Worm (Caenorhabditis elegans) whole organism, L1 larva: Measurements from ENCODE around the gene mrpl-4.

Source experiments
- Y116A8C.19 ChIP-seq: sonication (generic microtip); optimal IDR thresholded peaks from 2 replicates; lab custom pipeline; 2016; ENCODE audit warnings: missing compliant biosample characterization, missing genetic modification characterization, borderline replicate concordance
- aha-1 ChIP-seq: fragments of 150-350 bp; optimal IDR thresholded peaks from 2 replicates; lab custom pipeline; 2014; ENCODE audit warnings: missing biosample characterization, missing genetic modification characterization
- aly-2 ChIP-seq: fragments of 150-350 bp; optimal IDR thresholded peaks from 2 replicates; lab custom pipeline; 2014; ENCODE audit warnings: missing biosample characterization, missing genetic modification characterization
- ceh-82 ChIP-seq, 3 experiments: fragments of 150-350 bp in 1 of 3; sonication (generic microtip) in 2 of 3; optimal IDR thresholded peaks; 2 replicates each; lab custom pipeline; 2014 to 2017; ENCODE audit warnings: missing biosample characterization in 3 of 3, missing genetic modification characterization in 3 of 3
- ceh-88 ChIP-seq: fragments of 200-800 bp; sonication (Bioruptor generic); IDR thresholded peaks from 2 replicates; pipeline ENCODE4 v1.3.6; 2022; ENCODE audit warnings: missing genetic modification characterization, missing compliant biosample characterization
- ces-1 ChIP-seq: fragments of 150-350 bp; optimal IDR thresholded peaks from 2 replicates; lab custom pipeline; 2014; ENCODE audit warnings: missing biosample characterization, missing genetic modification reagents, missing genetic modification characterization
- dpl-1 ChIP-seq, 3 experiments: fragments of 150-350 bp in 2 of 3; sonication (generic microtip) in 1 of 3; optimal IDR thresholded peaks; 2 replicates each; lab custom pipeline; 2014 to 2017; ENCODE audit warnings: missing biosample characterization in 3 of 3, missing genetic modification characterization in 3 of 3, missing genetic modification reagents in 3 of 3
- egl-13 ChIP-seq: sonication (generic microtip); optimal IDR thresholded peaks from 2 replicates; lab custom pipeline; 2016; ENCODE audit warnings: missing genotype, missing genetic modification reagents, missing genetic modification characterization, missing compliant biosample characterization
- egl-27 ChIP-seq, 2 experiments: fragments of 150-350 bp in 1 of 2; sonication (generic microtip); optimal IDR thresholded peaks; 3 replicates each; lab custom pipeline; 2017 to 2018; ENCODE audit warnings: missing biosample characterization in 2 of 2, missing genetic modification characterization in 2 of 2, missing genetic modification reagents in 2 of 2
- elt-2 ChIP-seq: sonication (generic microtip); optimal IDR thresholded peaks from 2 replicates; lab custom pipeline; 2016; ENCODE audit warnings: missing genetic modification characterization, mild to moderate bottlenecking, inconsistent platforms, missing compliant biosample characterization, missing genetic modification reagents
- fkh-10 ChIP-seq: sonication (generic microtip); optimal IDR thresholded peaks from 2 replicates; lab custom pipeline; 2017; ENCODE audit warnings: missing biosample characterization, missing genetic modification reagents, missing genetic modification characterization
- fkh-8 ChIP-seq: sonication (generic microtip); optimal IDR thresholded peaks from 2 replicates; lab custom pipeline; 2016; ENCODE audit warnings: mild to moderate bottlenecking, missing genetic modification characterization, missing compliant biosample characterization
- fos-1 ChIP-seq: fragments of 150-350 bp; optimal IDR thresholded peaks from 2 replicates; lab custom pipeline; 2014; ENCODE audit warnings: missing biosample characterization, missing genetic modification characterization
- hlh-17 ChIP-seq: fragments of 200-800 bp; sonication (Bioruptor generic); optimal IDR thresholded peaks from 2 replicates; lab custom pipeline; 2018; ENCODE audit warnings: missing genetic modification characterization, mild to moderate bottlenecking, missing compliant biosample characterization, moderate library complexity, borderline replicate concordance
- hlh-4 ChIP-seq: sonication (generic microtip); optimal IDR thresholded peaks from 2 replicates; lab custom pipeline; 2016; ENCODE audit warnings: mild to moderate bottlenecking, missing genetic modification characterization, missing compliant biosample characterization
- hpl-2 ChIP-seq: fragments of 150-350 bp; optimal IDR thresholded peaks from 2 replicates; lab custom pipeline; 2014; ENCODE audit warnings: missing biosample characterization, missing genetic modification reagents, missing genetic modification characterization
- irx-1 ChIP-seq: sonication (generic microtip); optimal IDR thresholded peaks from 2 replicates; lab custom pipeline; 2016; ENCODE audit warnings: missing genetic modification characterization, missing compliant biosample characterization
- jun-1 ChIP-seq: fragments of 150-350 bp; optimal IDR thresholded peaks from 2 replicates; lab custom pipeline; 2014; ENCODE audit warnings: missing biosample characterization, missing genetic modification reagents, missing genetic modification characterization
- lin-13 ChIP-seq: fragments of 150-350 bp; optimal IDR thresholded peaks from 2 replicates; lab custom pipeline; 2014; ENCODE audit warnings: missing biosample characterization, missing genetic modification reagents, missing genetic modification characterization
- lin-15B ChIP-seq: fragments of 150-350 bp; sonication (generic microtip); optimal IDR thresholded peaks from 3 replicates; lab custom pipeline; 2014; ENCODE audit warnings: missing biosample characterization, missing genetic modification characterization
- lin-35 ChIP-seq, 2 experiments: fragments of 150-350 bp; optimal IDR thresholded peaks; 2 replicates each; lab custom pipeline; 2014; ENCODE audit warnings: missing biosample characterization in 2 of 2, missing genetic modification characterization in 2 of 2, missing genetic modification reagents in 2 of 2
- lin-39 ChIP-seq: fragments of 150-350 bp; optimal IDR thresholded peaks from 2 replicates; lab custom pipeline; 2014; ENCODE audit warnings: missing biosample characterization, missing genetic modification reagents, missing genetic modification characterization
- lsy-2 ChIP-seq, 2 experiments: fragments of 150-350 bp; optimal IDR thresholded peaks; 2 replicates each; lab custom pipeline; 2014; ENCODE audit warnings: missing biosample characterization in 2 of 2, missing genetic modification characterization in 2 of 2
- mdl-1 ChIP-seq, 2 experiments: fragments of 150-350 bp; optimal IDR thresholded peaks; 2 replicates each; lab custom pipeline; 2014 to 2017; ENCODE audit warnings: missing biosample characterization in 2 of 2, missing genetic modification characterization in 2 of 2, inconsistent platforms in 1 of 2
- mef-2 ChIP-seq: fragments of 150-350 bp; optimal IDR thresholded peaks from 2 replicates; lab custom pipeline; 2014; ENCODE audit warnings: missing biosample characterization, missing genetic modification characterization
- nhr-19 ChIP-seq: fragments of 200-800 bp; sonication (Bioruptor generic); conservative IDR thresholded peaks from 2 replicates; pipeline ENCODE4 v1.3.6; 2022; ENCODE audit warnings: missing genetic modification characterization, missing compliant biosample characterization
- nhr-28 ChIP-seq: fragments of 150-350 bp; optimal IDR thresholded peaks from 2 replicates; lab custom pipeline; 2014; ENCODE audit warnings: missing biosample characterization, missing genetic modification characterization
- nhr-77 ChIP-seq: fragments of 150-350 bp; optimal IDR thresholded peaks from 2 replicates; lab custom pipeline; 2014; ENCODE audit warnings: missing biosample characterization, missing genetic modification characterization
- nhr-85 ChIP-seq: sonication (generic microtip); peaks from one replicate; lab custom pipeline; 2016; ENCODE audit warnings: missing genetic modification characterization, inconsistent platforms, missing compliant biosample characterization
- nhr-90 ChIP-seq: sonication (generic microtip); optimal IDR thresholded peaks from 2 replicates; lab custom pipeline; 2016; ENCODE audit warnings: mild to moderate bottlenecking, missing genetic modification characterization, missing compliant biosample characterization; ENCODE audit not compliant: poor library complexity
- pag-3 ChIP-seq: sonication (generic microtip); optimal IDR thresholded peaks from 2 replicates; lab custom pipeline; 2017; ENCODE audit warnings: missing genetic modification characterization, mild to moderate bottlenecking, missing compliant biosample characterization, antibody characterized with exemption, borderline replicate concordance; ENCODE audit not compliant: insufficient read depth
- rnt-1 ChIP-seq: sonication (generic microtip); optimal IDR thresholded peaks from 2 replicates; lab custom pipeline; 2016; ENCODE audit warnings: mild to moderate bottlenecking, missing genetic modification characterization, moderate library complexity, missing compliant biosample characterization
- sptf-1 ChIP-seq: fragments of 150-350 bp; optimal IDR thresholded peaks from 2 replicates; lab custom pipeline; 2014; ENCODE audit warnings: missing biosample characterization, missing genetic modification characterization
- swsn-7 ChIP-seq: sonication (generic microtip); optimal IDR thresholded peaks from 2 replicates; lab custom pipeline; 2016; ENCODE audit warnings: missing genetic modification characterization, missing compliant biosample characterization
- tbx-2 ChIP-seq: sonication (generic microtip); optimal IDR thresholded peaks from 2 replicates; lab custom pipeline; 2016; ENCODE audit warnings: missing genetic modification characterization, missing compliant biosample characterization
- tlp-1 ChIP-seq: fragments of 150-350 bp; optimal IDR thresholded peaks from 2 replicates; lab custom pipeline; 2014; ENCODE audit warnings: missing biosample characterization, missing genetic modification characterization
- unc-130 ChIP-seq: fragments of 150-350 bp; optimal IDR thresholded peaks from 2 replicates; lab custom pipeline; 2017; ENCODE audit warnings: missing biosample characterization, missing genetic modification characterization, inconsistent platforms
- unc-62 ChIP-seq: fragments of 150-350 bp; optimal IDR thresholded peaks from 2 replicates; lab custom pipeline; 2014; ENCODE audit warnings: missing biosample characterization, missing genetic modification reagents, missing genetic modification characterization
- unc-86 ChIP-seq: sonication (generic microtip); optimal IDR thresholded peaks from 2 replicates; lab custom pipeline; 2016; ENCODE audit warnings: missing genetic modification characterization, missing compliant biosample characterization
- unc-98 ChIP-seq: fragments of 200-800 bp; sonication (Bioruptor generic); IDR thresholded peaks from 2 replicates; pipeline ENCODE4 v1.3.6; 2022; ENCODE audit warnings: missing genetic modification characterization, missing compliant biosample characterization
- vab-15 ChIP-seq: sonication (generic microtip); optimal IDR thresholded peaks from 2 replicates; lab custom pipeline; 2017; ENCODE audit warnings: missing genotype, mild to moderate bottlenecking, missing genetic modification characterization, missing compliant biosample characterization

Gene mrpl-4

ce11 chrV:8462074-8462473 lies 5.0 kb upstream of the mrpl-4 start, which contains the start of the genes dnj-22 and natc-1 (continued):
- no peak for TF ChIP-seq hlh-17 (GFP tag; lab: Kevin White, UChicago)
- peak; percentile 66 for TF ChIP-seq irx-1 (tag; lab: Kevin White, UChicago)
- peak; percentile 54 for TF ChIP-seq fkh-10 (GFP tag; lab: Kevin White, UChicago)
- peak; percentile 79 to 87 (median 84) for TF ChIP-seq ceh-82 (tag; optimal IDR thresholded peaks at IDR 0.05; lab: Kevin White, UChicago)
- peak in 1 of 2 experiments; percentile 50 for TF ChIP-seq mdl-1 (tag; optimal IDR thresholded peaks at IDR 0.05; lab: Kevin White, UChicago)
- peak; percentile 39 for TF ChIP-seq vab-15
- no peak for TF ChIP-seq tlp-1
- no peak for TF ChIP-seq unc-62
- peak; percentile 72 for TF ChIP-seq nhr-77 (tag; lab: Kevin White, UChicago)
- peak; percentile 74 for TF ChIP-seq lin-39 (tag; lab: Kevin White, UChicago)
- TF ChIP-seq unc-86 (tag; lab: Kevin White, UChicago) = peak; percentile 74
- peak; percentile 64 for TF ChIP-seq fkh-8
- peak; percentile 75 for TF ChIP-seq rnt-1 (tag; lab: Kevin White, UChicago)
- TF ChIP-seq sptf-1 = no peak
- peak; percentile 84 for TF ChIP-seq aly-2 (tag; lab: Kevin White, UChicago)
- no peak for TF ChIP-seq egl-27 (tag; optimal IDR thresholded peaks at IDR 0.05; lab: Kevin White, UChicago)
- peak; percentile 80 for TF ChIP-seq unc-130 (tag; lab: Kevin White, UChicago)
- no peak for TF ChIP-seq nhr-28 (tag; lab: Kevin White, UChicago)
- no peak for TF ChIP-seq Y116A8C.19 (tag; lab: Kevin White, UChicago)
- peak; percentile 56 for TF ChIP-seq jun-1 (tag; lab: Kevin White, UChicago)
- TF ChIP-seq ceh-88 (GFP tag; lab: Robert Waterston, UW) = peak; percentile 58; the same call in 1 of the 2 replicates
- peak; percentile 81 for TF ChIP-seq nhr-90 (tag; lab: Kevin White, UChicago)
- peak; percentile 83 to 89 for TF ChIP-seq lin-35 (GFP tag; optimal IDR thresholded peaks at IDR 0.05; lab: Kevin White, UChicago)
- peak; percentile 47 for TF ChIP-seq hpl-2 (GFP tag; lab: Kevin White, UChicago)
- TF ChIP-seq tbx-2 (tag; lab: Kevin White, UChicago) = peak; percentile 80
- no peak for TF ChIP-seq aha-1 (tag; lab: Kevin White, UChicago)
- TF ChIP-seq lin-13 (GFP tag; lab: Kevin White, UChicago) = peak; percentile 65
- no peak for TF ChIP-seq pag-3
- peak; percentile 85 for TF ChIP-seq swsn-7 (tag; lab: Kevin White, UChicago)
- peak; percentile 59 for TF ChIP-seq egl-13
- peak; percentile 82 for TF ChIP-seq nhr-19
- peak; percentile 50 for TF ChIP-seq ces-1
- TF ChIP-seq elt-2 (tag; lab: Kevin White, UChicago) = peak; percentile 44
- TF ChIP-seq mef-2 = no peak
- TF ChIP-seq unc-98 (GFP tag; lab: Robert Waterston, UW) = peak; percentile 24; the same call in 1 of the 2 replicates
- TF ChIP-seq dpl-1 (GFP tag; optimal IDR thresholded peaks at IDR 0.05; lab: Kevin White, UChicago) = peak; percentile 73 to 83 (median 79)
- peak; percentile 87 for TF ChIP-seq lin-15B (tag; lab: Kevin White, UChicago)
- TF ChIP-seq hlh-4 (tag; lab: Kevin White, UChicago) = no peak
- TF ChIP-seq lsy-2 (tag; optimal IDR thresholded peaks at IDR 0.05; lab: Kevin White, UChicago) = peak; percentile 89 to 93
- TF ChIP-seq, all 84 proteins: peak for 56

- TF ChIP-seq nhr-85 (tag; lab: Kevin White, UChicago) (peak; percentile 29), ces-1 (no peak), fos-1 (tag; lab: Kevin White, UChicago) (no peak)
These were observed 1.7 kb upstream of the mrpl-4 start, which contains the start of gene mrps-2 for ce11 chrV:8465386-8465785. TSS of gene mrps-2 (plus strand) at chrV:8465686.
